Worm (Caenorhabditis elegans): Measurements from ENCODE around the gene H17B01.2.

- TF ChIP-seq hmbx-1 (tag; optimal IDR thresholded peaks at IDR 0.05) (no peak), ama-1 (optimal IDR thresholded peaks at IDR 0.05) (no peak), tbx-11 (GFP tag; IDR thresholded peaks at IDR 0.05) (no peak), tra-4 (tag; optimal IDR thresholded peaks at IDR 0.05) (no peak), F13C5.2 (tag; optimal IDR thresholded peaks at IDR 0.05) (no peak), scrt-1 (GFP tag; IDR thresholded peaks at IDR 0.05) (no peak), sea-1 (GFP tag; conservative IDR thresholded peaks at IDR 0.05) (no peak), hnd-1 (tag; optimal IDR thresholded peaks at IDR 0.05) (no peak), ceh-13 (GFP tag; optimal IDR thresholded peaks at IDR 0.05) (no peak), pes-1 (GFP tag; IDR thresholded peaks at IDR 0.05) (0 out of 2 replicates have a peak, but pooled peaks have one; percentile 3), flt-1 (GFP tag; IDR thresholded peaks at IDR 0.05) (no peak)
These were observed 33.9 kb downstream of the H17B01.2 start, which contains the start of gene fdgt-1 for ce11 chrII:1504266-1504665.
